Fruit fly (Drosophila melanogaster): ENCODE results near the gene Tango6.

The Tango6 gene

DNA sequence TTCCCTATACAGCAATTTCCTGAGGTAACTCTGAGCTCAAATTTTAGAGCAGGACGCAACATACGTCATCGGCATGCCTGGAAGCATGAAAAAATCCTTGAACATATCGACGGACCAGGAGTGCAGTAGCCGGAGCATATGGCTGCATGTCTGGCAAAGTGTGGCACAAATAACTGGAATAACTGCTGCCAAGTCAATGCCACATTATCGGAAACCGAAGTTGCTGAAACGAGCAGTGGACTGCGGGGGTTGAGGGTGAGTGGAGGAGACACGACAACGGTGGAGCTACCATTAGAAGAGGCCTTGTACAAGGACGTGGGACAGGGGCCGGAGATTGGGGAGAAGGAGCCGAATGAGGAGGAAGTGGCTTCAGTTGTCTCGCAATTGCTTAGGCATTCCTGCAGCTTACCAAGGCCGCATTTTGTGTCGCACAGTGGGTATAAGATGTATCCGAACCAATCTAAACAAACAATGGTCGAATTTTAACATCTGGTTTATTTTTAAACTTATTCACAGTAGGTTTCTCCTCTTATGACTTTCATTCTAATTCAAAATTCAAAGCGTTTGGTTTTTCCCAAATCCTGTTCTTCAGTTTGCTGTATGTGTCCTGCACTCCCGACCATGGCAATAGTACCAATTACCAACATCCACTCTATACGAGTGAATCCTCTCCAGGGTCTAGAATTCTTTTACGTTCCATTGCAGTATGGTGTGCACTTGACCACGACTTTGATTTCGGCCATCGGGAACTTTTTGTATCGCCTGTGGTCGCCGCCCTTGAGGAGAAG is 22.9 kb upstream of the Tango6 start, which contains the start of gene CG46304:
Gene CG46304 (plus strand): TSS at position 541 of the 788 bp plus-strand sequence.
- TF ChIP-seq CG8478 (optimal IDR thresholded peaks at IDR 0.05) = no peak
- TF ChIP-seq CTCF (optimal IDR thresholded peaks at IDR 0.05) = no peak

DNA sequence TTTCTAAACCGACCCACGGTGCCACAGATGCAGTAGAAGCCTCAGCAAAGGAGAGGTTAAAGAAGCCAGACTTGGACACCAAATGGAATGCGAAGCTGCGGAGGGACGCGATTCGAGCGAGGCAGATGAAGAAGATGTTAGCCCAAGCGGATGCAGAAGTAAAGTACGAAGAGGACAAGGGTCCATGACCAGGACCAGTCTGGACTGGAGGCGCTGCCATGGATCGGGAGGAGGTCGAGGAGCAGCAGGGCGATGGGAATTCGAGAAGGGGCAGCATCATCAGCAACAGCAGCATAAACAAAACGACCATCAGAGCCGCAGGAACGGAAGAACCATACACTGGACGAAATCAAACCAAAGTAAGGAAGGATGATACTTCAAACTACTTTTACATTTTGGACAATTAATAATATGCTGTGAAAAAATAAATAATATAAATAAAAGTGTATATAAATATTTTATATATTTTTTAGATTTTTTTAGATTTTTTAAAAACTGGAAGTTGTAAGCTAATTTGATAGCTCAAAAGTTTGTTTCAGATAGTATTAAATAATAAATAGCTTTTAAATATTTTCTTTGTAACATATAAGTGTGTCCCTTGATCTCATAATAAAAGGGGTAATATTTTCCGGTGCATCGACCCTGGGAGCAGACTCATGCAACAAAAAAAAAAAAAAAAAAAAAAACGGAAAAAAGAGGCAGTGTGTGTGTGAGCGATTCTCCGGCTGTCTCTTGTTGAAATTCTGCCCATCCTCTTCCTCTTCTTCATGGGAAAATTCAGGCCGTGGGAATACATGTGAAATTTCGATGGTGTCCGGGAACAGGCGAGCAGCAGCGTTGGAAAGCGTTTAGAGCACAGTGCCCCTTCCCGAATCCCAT is 22.0 kb upstream of the Tango6 start:
- TF ChIP-seq CG8478 (optimal IDR thresholded peaks at IDR 0.05) (no peak), CTCF (optimal IDR thresholded peaks at IDR 0.05) (no peak)

DNA sequence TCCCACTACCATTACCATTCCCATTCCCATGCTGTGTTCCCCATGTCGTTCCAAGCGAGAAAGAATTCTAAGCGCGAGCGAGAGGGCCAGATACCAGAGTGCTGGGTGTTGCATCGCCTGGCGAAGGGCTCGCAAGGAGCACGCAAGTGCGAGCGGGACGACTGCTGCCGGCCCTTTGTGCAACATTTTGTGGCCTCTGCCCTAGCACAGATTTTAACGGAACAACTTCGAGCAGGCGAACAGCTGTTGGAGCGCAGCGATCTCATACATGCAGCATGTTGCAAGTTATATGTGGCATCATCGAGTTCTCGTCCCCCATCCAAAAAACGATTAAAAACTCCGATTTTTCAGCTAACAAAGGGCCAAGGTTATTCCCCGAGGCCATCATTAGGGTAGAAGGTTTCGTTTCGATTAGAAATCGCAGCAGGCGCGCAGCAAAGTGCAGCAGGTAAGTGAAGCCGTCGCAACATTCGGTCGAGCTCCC is 21.3 kb upstream of the Tango6 start:
- TF ChIP-seq CG8478 (optimal IDR thresholded peaks at IDR 0.05) (no peak), CTCF (optimal IDR thresholded peaks at IDR 0.05) (peak in 1 of 2 experiments; percentile 16)

- TF ChIP-seq CG8478 (optimal IDR thresholded peaks at IDR 0.05) (no peak), CTCF (optimal IDR thresholded peaks at IDR 0.05) (no peak)
Measured at dm6 chr2L:18948065-18948723, 20.6 kb upstream of the Tango6 start.

DNA sequence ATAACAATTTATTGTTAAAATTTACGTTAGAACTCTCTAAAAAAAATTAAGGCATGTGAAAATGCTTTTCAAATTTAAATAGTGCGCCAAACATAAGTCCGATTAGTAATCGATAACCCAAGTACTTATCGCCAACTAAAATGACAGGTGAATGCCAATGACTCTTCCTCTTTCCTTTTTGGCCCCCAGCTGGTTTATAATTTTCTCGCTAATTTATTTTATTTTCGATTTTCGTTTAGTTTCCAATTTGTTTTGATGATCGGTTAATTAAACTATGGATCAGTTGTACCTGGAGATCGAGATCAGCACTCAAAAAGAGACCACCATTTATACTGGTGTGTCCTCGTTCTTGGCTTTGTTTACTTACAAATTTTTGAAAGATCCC is 20.1 kb upstream of the Tango6 start, which contains the start of gene CG10428:
Gene CG10428 (plus strand): TSS at position 161 of the 385 bp plus-strand sequence.
- TF ChIP-seq CG8478 (optimal IDR thresholded peaks at IDR 0.05) = no peak
- TF ChIP-seq CTCF (optimal IDR thresholded peaks at IDR 0.05) = no peak

dm6 chr2L:18951674-18952073 is 17.2 kb upstream of the Tango6 start, which contains the start of gene Nedd8:
TSS of gene Nedd8 (minus strand) at chr2L:18951837.
- TF ChIP-seq CTCF (optimal IDR thresholded peaks at IDR 0.05) (peak in 1 of 2 experiments; percentile 31), CG8478 (optimal IDR thresholded peaks at IDR 0.05) (no peak)

DNA sequence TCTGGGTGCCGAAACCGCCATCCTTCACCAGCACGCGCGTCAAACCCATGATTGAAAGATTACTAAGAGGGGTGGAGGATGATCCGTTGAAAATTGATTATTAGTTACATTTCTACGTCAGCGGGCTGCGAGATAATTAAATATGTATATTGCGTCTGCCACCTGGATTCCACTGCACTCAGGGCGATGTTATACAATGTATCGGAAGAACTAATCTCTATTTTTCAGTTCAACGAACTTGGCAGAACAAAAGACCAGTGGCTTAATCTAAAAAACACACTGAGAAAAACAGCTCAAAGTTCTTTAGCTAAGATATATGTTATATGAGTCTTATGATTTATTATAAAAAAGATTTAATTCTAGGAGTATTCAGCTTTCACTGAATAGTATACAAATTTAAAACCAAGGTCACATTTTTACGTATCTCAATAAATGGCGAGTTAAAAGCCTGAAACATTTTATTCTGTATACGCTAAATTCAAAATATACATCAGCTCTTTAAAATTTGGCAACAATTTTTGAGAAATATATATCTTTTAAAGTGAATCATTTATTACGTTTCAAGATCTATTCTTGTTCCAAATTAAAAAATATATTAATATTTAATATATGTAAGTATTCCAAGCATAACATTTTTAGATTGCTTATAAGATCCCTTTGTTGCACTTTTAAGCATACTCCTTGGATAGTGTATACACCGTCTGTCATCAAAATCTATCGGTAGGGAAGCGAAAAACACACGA is 15.1 kb upstream of the Tango6 start:
- TF ChIP-seq CTCF (optimal IDR thresholded peaks at IDR 0.05) (no peak), CG8478 (optimal IDR thresholded peaks at IDR 0.05) (no peak)

dm6 chr2L:18954255-18954715 is 14.5 kb upstream of the Tango6 start, which contains the start of gene CG10621:
TSS of gene CG10621 (minus strand) at chr2L:18954431.
- TF ChIP-seq CTCF (optimal IDR thresholded peaks at IDR 0.05) = no peak
- no peak for TF ChIP-seq CG8478 (optimal IDR thresholded peaks at IDR 0.05)

DNA sequence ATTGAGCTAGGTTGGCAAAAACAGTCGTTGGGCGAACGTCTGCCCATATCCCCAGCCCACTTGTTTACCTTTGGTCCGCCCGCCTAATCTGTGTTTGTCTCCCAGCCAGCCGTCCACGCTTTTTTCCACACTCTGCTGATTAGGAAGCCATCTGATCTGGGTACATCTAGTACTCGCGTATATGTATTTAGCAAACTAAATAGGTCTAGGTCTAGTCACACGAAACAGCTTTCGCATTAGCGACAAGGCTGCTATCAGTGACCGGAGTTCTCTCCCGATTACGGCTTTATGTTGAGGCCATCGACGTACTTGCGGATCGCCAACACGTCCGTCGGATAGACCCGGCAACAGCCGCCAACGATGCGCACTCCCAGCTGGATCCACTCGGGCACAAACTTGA is 13.2 kb upstream of the Tango6 start:
- TF ChIP-seq CG8478 (optimal IDR thresholded peaks at IDR 0.05) (no peak), CTCF (optimal IDR thresholded peaks at IDR 0.05) (no peak)

DNA sequence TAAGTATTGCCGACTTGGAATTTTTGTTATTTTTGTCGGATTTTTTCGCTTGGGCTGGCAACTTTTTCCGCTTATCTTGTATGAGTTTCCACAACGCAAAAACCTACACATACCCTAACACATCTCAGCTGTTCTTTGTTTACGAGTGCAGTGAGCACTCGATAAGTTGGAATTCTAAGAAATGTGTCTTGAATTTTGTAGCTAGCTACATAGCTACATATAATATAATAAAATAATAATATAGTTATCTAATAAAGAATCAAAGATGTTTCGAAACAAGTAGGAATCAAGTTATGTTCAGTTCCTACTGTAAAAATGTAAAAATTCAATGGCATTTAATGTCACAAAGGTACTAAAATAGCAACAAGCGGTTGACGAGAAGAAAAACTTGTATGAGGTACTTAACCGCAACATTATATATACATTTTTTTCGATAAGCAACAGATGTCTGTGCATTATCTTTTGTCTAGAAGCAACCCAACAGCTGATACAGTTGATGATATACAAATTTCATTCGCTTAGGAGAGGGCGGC is 11.6 kb upstream of the Tango6 start, which contains the start of gene Bhmt:
Gene Bhmt (minus strand): TSS at position 170 of the 533 bp plus-strand sequence.
- TF ChIP-seq CG8478 (optimal IDR thresholded peaks at IDR 0.05) = no peak

DNA sequence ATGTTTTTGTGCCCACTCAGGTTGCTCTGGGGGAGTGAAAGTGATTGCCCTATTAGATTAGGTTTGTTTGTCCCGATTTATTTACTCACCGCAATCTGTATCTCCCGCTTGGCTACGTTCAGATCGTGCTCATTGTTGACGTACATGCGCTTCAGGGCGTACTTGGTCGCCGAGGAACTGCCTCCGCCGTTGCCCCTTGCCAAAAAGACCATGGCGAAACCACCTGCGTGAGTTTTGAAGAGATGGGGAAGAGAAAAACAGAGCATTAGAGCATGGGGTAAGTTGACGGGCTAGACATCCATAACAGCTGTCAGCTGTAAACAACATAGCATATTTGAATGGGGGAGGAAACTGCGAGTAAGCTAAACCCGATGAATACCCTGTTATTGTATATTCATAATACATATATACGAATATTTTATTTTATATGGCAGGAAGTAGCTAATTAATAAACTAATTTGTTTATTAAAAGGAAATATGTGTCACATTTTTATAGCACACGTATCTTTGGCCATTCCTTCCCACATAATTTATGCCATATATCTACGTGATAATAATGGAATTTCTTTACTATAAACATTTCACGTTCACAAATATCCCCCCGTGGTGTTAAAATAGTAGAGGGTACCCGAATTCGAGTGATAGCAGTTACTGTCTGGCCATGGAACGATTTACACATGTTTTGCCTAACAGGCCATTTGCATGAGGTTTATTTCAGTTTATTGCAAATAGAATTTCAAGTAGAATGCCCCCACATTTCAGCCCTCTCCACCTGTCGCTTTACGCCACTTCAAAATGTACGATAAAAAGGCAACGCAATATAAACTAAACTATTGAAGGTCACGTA is 3.2 kb upstream of the Tango6 start:
- TF ChIP-seq CTCF (optimal IDR thresholded peaks at IDR 0.05) (no peak), CG8478 (optimal IDR thresholded peaks at IDR 0.05) (no peak)

- no peak for TF ChIP-seq CTCF (optimal IDR thresholded peaks at IDR 0.05)
Measured at dm6 chr2L:18966214-18966556, 2.6 kb upstream of the Tango6 start.

dm6 chr2L:18966844-18967243 is 2.0 kb upstream of the Tango6 start:
- no peak for TF ChIP-seq CG8478 (optimal IDR thresholded peaks at IDR 0.05)
- TF ChIP-seq CTCF (optimal IDR thresholded peaks at IDR 0.05) = no peak

Measured in S2 (cell line).